Worm (Caenorhabditis elegans) whole organism, dauer: ENCODE results near the gene C02B8.12.

Experiments
- unc-62 ChIP-seq: sonication (generic microtip); optimal IDR thresholded peaks from 2 replicates; lab custom pipeline; 2017; ENCODE audit warnings: missing biosample characterization, missing genetic modification reagents, missing genetic modification characterization

C02B8.12 gene

DNA sequence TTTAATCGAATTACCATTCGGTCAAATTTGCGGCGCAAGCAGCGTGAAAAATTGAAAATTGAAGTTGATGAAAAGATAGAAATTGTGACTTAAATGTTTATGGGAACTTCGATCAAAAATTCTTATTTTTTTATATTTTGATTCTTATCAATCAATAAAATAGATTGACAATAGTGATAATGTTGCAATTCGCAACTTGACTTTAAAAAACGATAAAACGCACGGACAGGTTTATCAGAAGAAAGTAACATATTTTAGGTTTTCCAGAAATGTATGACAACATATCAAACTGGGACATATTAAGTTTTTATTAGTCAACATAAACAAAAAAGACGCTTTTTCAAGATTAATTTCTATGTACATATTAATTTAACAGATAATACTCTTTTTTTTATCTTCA, 39.8 kb downstream of the C02B8.12 start:
- no peak for TF ChIP-seq unc-62 (GFP tag; lab: Kevin White, UChicago)

DNA sequence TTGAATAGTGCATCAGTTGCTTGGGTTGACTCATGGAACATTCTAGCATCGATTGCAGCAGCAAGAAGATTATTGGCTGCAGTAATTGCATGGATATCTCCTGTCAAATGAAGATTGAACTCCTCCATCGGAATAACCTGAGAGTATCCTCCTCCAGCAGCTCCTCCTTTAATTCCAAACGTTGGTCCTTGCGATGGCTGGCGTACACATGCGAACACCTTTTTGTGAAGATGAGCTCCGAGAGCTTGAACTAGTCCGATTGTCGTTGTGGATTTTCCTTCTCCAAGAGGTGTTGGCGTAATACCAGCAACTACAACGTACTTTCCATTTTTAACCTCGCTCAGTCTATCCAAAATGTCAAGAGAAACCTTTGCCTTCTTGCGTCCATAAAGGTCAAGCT, 40.5 kb downstream of the C02B8.12 start:
- TF ChIP-seq unc-62 (GFP tag; lab: Kevin White, UChicago), result no peak

DNA sequence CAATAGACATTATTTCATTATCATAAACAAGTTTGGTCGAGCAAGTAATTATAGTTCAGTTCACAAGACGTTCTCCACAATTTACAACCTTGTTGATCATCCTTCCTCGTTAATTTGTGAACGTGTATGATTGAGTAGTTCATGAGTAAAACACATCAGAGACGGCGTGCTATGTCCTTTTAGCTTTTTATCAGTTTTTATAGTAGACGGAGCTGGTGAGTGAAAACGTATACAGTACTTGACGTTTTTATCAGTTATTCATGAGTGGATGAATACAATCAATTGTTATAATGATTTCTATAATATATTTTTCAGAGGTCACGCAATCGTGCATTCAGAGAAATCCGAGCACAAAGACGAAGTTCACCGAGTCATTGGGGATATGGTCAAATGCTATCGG, 44.3 kb downstream of the C02B8.12 start:
- TF ChIP-seq unc-62 (GFP tag; lab: Kevin White, UChicago), result no peak

- TF ChIP-seq unc-62 (GFP tag; lab: Kevin White, UChicago), result no peak
Observed at ce11 chrX:8078374-8078773, 44.8 kb downstream of the C02B8.12 start.

- TF ChIP-seq unc-62 (GFP tag; lab: Kevin White, UChicago), result no peak
Observed at ce11 chrX:8077748-8078147, 45.4 kb downstream of the C02B8.12 start, which contains the start of gene C46F2.1. TSS of gene C46F2.1 (plus strand) at chrX:8078048.

- no peak for TF ChIP-seq unc-62 (GFP tag; lab: Kevin White, UChicago)
Observed at ce11 chrX:8074527-8074926, 48.6 kb downstream of the C02B8.12 start.
